Fruit fly (Drosophila melanogaster): Measurements from ENCODE around the gene mRpL17.
A peak's percentile ranks its signal among the peaks of the same experiment; 100 is the strongest.

dm6 chr3L:294841-295408 lies 30.3 kb downstream of the mRpL17 start:
- TF ChIP-seq salr (GFP tag; optimal IDR thresholded peaks at IDR 0.05) (no peak), CG15336 (GFP tag; IDR thresholded peaks at IDR 0.05) (0 out of 2 replicates have a peak, but pooled peaks have one; percentile 8)
